Fruit fly (Drosophila melanogaster): Measurements from ENCODE around the gene eIF4EHP.
A peak's percentile ranks its signal among the peaks of the same experiment; 100 is the strongest.

Gene eIF4EHP

DNA sequence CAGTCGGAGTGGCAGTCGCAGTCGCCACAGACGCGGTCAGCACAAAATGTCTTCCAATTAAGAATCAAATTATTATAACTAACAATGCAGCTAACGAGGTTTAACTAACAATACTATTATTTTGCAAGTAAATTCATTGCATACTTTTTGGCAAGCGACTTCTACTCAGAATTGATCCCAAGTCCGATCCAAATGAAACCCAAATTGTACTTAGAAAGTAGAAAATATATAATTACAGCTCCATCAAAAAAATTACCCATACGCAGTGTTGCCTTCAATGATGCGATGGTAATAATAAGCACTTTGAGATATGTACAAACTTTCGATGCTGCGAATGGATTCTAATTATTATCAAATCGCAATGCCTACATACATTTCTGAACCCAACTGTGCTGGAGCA is 35.0 kb upstream of the eIF4EHP start:
- TF ChIP-seq D1 (tag; optimal IDR thresholded peaks at IDR 0.05) (no peak), CG14655 (GFP tag; optimal IDR thresholded peaks at IDR 0.05) (peak; percentile 84), CG9948 (tag; optimal IDR thresholded peaks at IDR 0.05) (peak; percentile 53), CG8159 (tag; optimal IDR thresholded peaks at IDR 0.05) (peak; percentile 60), Pif1B (GFP tag; optimal IDR thresholded peaks at IDR 0.05) (peak; percentile 67), CG34367 (tag; optimal IDR thresholded peaks at IDR 0.05) (peak; percentile 54), CG12605 (GFP tag; IDR thresholded peaks at IDR 0.05) (no peak), CG4496 (GFP tag; IDR thresholded peaks at IDR 0.05) (no peak), Ets98B (GFP tag; IDR thresholded peaks at IDR 0.05) (no peak), fd96Ca (GFP tag; IDR thresholded peaks at IDR 0.05) (peak; percentile 30; the same call in 1 of the 3 replicates), rn (GFP tag; IDR thresholded peaks at IDR 0.05) (no peak), EcR (GFP tag; optimal IDR thresholded peaks at IDR 0.05) (no peak), CG10348 (GFP tag; IDR thresholded peaks at IDR 0.05) (no peak), CG15710 (tag; optimal IDR thresholded peaks at IDR 0.05) (peak; percentile 53), Snoo (tag; optimal IDR thresholded peaks at IDR 0.05) (peak; percentile 26), CG32121 (GFP tag; IDR thresholded peaks at IDR 0.05) (no peak), Pif1A (GFP tag; optimal IDR thresholded peaks at IDR 0.05) (peak; percentile 68), CG13204 (GFP tag; optimal IDR thresholded peaks at IDR 0.05) (no peak), CG8301 (tag; optimal IDR thresholded peaks at IDR 0.05) (peak; percentile 64), gl (tag; optimal IDR thresholded peaks at IDR 0.05) (no peak), CG17806 (tag; optimal IDR thresholded peaks at IDR 0.05) (peak; percentile 32)

DNA sequence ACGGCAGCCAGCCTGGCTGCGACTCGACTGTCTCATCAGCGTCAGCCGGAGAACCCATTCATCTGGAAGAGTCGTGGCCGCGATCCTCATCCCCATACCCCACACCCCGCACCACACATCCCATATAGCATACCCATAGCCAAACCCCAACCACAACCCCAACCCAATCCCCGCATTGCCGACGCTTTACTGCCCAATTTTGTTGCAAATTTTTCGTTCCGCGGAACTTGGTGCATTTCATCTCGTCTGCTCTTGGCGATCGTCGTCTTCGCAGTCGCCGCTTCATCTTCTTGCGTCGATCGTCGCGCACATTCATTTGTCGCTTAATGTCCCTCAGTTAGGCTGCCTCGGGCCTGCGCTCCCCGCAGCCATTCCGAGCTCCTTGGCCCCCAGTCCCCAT is 34.6 kb upstream of the eIF4EHP start:
- TF ChIP-seq Ets98B (GFP tag; IDR thresholded peaks at IDR 0.05), result no peak
- TF ChIP-seq CG13204 (GFP tag; optimal IDR thresholded peaks at IDR 0.05), result peak; percentile 18
- peak; percentile 21; the same call in 1 of the 2 replicates for TF ChIP-seq CG32121 (GFP tag; IDR thresholded peaks at IDR 0.05)
- TF ChIP-seq CG17806 (tag; optimal IDR thresholded peaks at IDR 0.05), result no peak

dm6 chr3R:24142971-24143370 is 34.2 kb upstream of the eIF4EHP start:
- peak; percentile 81 for TF ChIP-seq Ets98B (GFP tag; IDR thresholded peaks at IDR 0.05)
- TF ChIP-seq CG9948 (tag; optimal IDR thresholded peaks at IDR 0.05), result peak; percentile 85
- TF ChIP-seq CG12605 (GFP tag; IDR thresholded peaks at IDR 0.05), result peak; percentile 82
- peak; percentile 83 for TF ChIP-seq Snoo (tag; optimal IDR thresholded peaks at IDR 0.05)
- TF ChIP-seq EcR (GFP tag; optimal IDR thresholded peaks at IDR 0.05), result no peak
- peak; percentile 88 for TF ChIP-seq Pif1B (GFP tag; optimal IDR thresholded peaks at IDR 0.05)
- TF ChIP-seq CG14655 (GFP tag; optimal IDR thresholded peaks at IDR 0.05), result peak; percentile 85
- TF ChIP-seq rn (GFP tag; IDR thresholded peaks at IDR 0.05), result peak; percentile 81
- peak; percentile 86 for TF ChIP-seq Pif1A (GFP tag; optimal IDR thresholded peaks at IDR 0.05)
- TF ChIP-seq fd96Ca (GFP tag; IDR thresholded peaks at IDR 0.05), result peak; percentile 89
- TF ChIP-seq CG32121 (GFP tag; IDR thresholded peaks at IDR 0.05), result peak; percentile 55
- peak; percentile 89 for TF ChIP-seq CG15710 (tag; optimal IDR thresholded peaks at IDR 0.05)
- peak; percentile 89 for TF ChIP-seq CG17806 (tag; optimal IDR thresholded peaks at IDR 0.05)
- TF ChIP-seq CG13204 (GFP tag; optimal IDR thresholded peaks at IDR 0.05), result peak; percentile 38
- TF ChIP-seq CG10348 (GFP tag; IDR thresholded peaks at IDR 0.05), result no peak
- peak; percentile 46 for TF ChIP-seq D1 (tag; optimal IDR thresholded peaks at IDR 0.05)
- TF ChIP-seq CG4496 (GFP tag; IDR thresholded peaks at IDR 0.05), result peak; percentile 89
- peak; percentile 92 for TF ChIP-seq CG8159 (tag; optimal IDR thresholded peaks at IDR 0.05)
- TF ChIP-seq CG34367 (tag; optimal IDR thresholded peaks at IDR 0.05), result peak; percentile 80
- TF ChIP-seq CG8301 (tag; optimal IDR thresholded peaks at IDR 0.05), result peak; percentile 78
- TF ChIP-seq gl (tag; optimal IDR thresholded peaks at IDR 0.05), result peak; percentile 75

DNA sequence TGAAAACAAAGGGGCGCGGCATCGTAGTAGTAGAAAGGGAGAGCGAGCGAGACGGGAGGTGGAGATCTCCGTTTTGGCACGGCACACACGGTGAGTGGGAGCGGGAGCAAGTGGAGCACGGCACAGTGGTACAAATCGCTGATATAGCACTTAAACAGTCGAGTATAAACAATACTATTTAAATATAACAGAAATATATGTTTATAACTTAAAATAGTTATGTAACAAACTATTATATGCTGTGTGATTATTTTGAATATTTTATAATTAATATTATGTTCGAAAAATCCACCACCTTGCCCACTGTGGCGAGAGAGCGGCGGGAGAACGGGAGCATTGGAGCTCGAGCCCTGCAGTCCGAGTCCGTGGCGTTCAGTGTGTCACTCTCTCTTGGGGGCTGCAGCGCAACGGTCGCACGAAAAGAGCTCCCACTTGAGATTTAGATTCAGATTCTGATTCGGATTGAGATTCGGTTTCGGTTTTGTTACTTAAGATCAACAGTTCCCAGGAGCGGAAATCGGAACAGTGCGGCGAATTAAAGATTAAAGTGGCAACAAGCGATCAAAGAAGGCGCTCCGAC is 32.3 kb upstream of the eIF4EHP start, which contains the start of gene Kal1:
Gene Kal1 (plus strand): TSS at position 383 of the 580 bp plus-strand sequence.
- TF ChIP-seq rn (GFP tag; IDR thresholded peaks at IDR 0.05), result peak; percentile 92
- peak; percentile 98 for TF ChIP-seq CG32121 (GFP tag; IDR thresholded peaks at IDR 0.05)
- peak; percentile 97 for TF ChIP-seq Pif1B (GFP tag; optimal IDR thresholded peaks at IDR 0.05)
- peak; percentile 98 for TF ChIP-seq CG15710 (tag; optimal IDR thresholded peaks at IDR 0.05)
- peak; percentile 99 for TF ChIP-seq Snoo (tag; optimal IDR thresholded peaks at IDR 0.05)
- TF ChIP-seq CG12605 (GFP tag; IDR thresholded peaks at IDR 0.05), result peak; percentile 98
- TF ChIP-seq CG9948 (tag; optimal IDR thresholded peaks at IDR 0.05), result peak; percentile 97
- peak; percentile 96 for TF ChIP-seq Pif1A (GFP tag; optimal IDR thresholded peaks at IDR 0.05)
- peak; percentile 79 for TF ChIP-seq EcR (GFP tag; optimal IDR thresholded peaks at IDR 0.05)
- TF ChIP-seq CG10348 (GFP tag; IDR thresholded peaks at IDR 0.05), result peak; percentile 79
- TF ChIP-seq Ets98B (GFP tag; IDR thresholded peaks at IDR 0.05), result peak; percentile 98
- TF ChIP-seq CG13204 (GFP tag; optimal IDR thresholded peaks at IDR 0.05), result peak; percentile 98
- peak; percentile 92 for TF ChIP-seq D1 (tag; optimal IDR thresholded peaks at IDR 0.05)
- peak; percentile 97 for TF ChIP-seq CG34367 (tag; optimal IDR thresholded peaks at IDR 0.05)
- peak; percentile 98 for TF ChIP-seq CG8159 (tag; optimal IDR thresholded peaks at IDR 0.05)
- TF ChIP-seq gl (tag; optimal IDR thresholded peaks at IDR 0.05), result peak; percentile 96
- peak; percentile 97 for TF ChIP-seq fd96Ca (GFP tag; IDR thresholded peaks at IDR 0.05)
- peak; percentile 95 for TF ChIP-seq CG8301 (tag; optimal IDR thresholded peaks at IDR 0.05)
- TF ChIP-seq CG14655 (GFP tag; optimal IDR thresholded peaks at IDR 0.05), result peak; percentile 96
- peak; percentile 97 for TF ChIP-seq CG4496 (GFP tag; IDR thresholded peaks at IDR 0.05)
- TF ChIP-seq CG17806 (tag; optimal IDR thresholded peaks at IDR 0.05), result peak; percentile 98

DNA sequence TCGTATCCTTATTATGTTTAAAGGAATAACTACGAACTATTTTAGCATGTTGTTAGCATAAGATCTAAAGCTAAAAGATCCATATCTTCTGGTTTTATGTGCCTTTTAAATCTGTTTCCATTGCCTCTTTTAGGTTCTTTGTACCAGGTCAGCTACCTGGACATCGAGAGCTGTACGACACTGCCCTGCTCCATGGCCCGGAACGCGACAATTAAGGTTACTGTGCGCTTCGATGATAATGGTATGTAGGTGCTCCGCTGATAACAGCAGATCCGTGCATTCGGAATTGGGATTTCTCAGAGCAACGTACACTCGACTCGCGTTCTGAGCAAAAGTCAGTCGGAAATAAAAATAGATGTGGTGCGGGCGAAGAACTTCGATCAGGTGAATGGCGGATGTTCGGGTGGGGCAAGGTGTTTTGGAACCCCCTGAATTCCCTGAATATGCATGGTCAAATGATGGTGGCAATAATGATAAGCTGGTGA is 30.9 kb upstream of the eIF4EHP start:
- TF ChIP-seq CG4496 (GFP tag; IDR thresholded peaks at IDR 0.05) (0 out of 3 replicates have a peak, but pooled peaks have one; percentile 16), CG13204 (GFP tag; optimal IDR thresholded peaks at IDR 0.05) (no peak)

Data from whole organism, pupa.